Fruit fly (Drosophila melanogaster) whole organism, embryonic: ENCODE measurements around the gene FucTC.
A peak's percentile ranks its signal among the peaks of the same experiment; 100 is the strongest.

ENCODE experiments used
- Abd-B ChIP-seq: fragments of 200-800 bp; sonication (Bioruptor generic); optimal IDR thresholded peaks from 2 replicates; lab custom pipeline; 2018; ENCODE audit warnings: missing biosample characterization, mild to moderate bottlenecking, missing genetic modification characterization, moderate library complexity
- BtbVII ChIP-seq: fragments of 200-800 bp; sonication (Bioruptor generic); optimal IDR thresholded peaks from 3 replicates; lab custom pipeline; 2017; ENCODE audit warnings: missing biosample characterization, mild to moderate bottlenecking, missing genetic modification characterization
- CG10979 ChIP-seq: fragments of 200-800 bp; sonication (Bioruptor generic); optimal IDR thresholded peaks from 2 replicates; lab custom pipeline; 2018; ENCODE audit warnings: missing biosample characterization, mild to moderate bottlenecking, missing genetic modification characterization, moderate library complexity
- CG11456 ChIP-seq: fragments of 200-800 bp; sonication (Bioruptor generic); IDR thresholded peaks from 3 replicates; pipeline ENCODE4 v1.3.6; 2022; ENCODE audit warnings: missing biosample characterization, missing genetic modification characterization
- CG11695 ChIP-seq: fragments of 200-800 bp; sonication (Bioruptor generic); IDR thresholded peaks from 3 replicates; pipeline ENCODE4 v1.3.6; 2022; ENCODE audit warnings: missing biosample characterization, missing genetic modification characterization
- CG12391 ChIP-seq: fragments of 200-800 bp; sonication (Bioruptor generic); optimal IDR thresholded peaks from 3 replicates; lab custom pipeline; 2018; ENCODE audit warnings: missing biosample characterization, mild to moderate bottlenecking, missing genetic modification characterization, moderate library complexity
- CG12659 ChIP-seq: fragments of 200-800 bp; sonication (Bioruptor generic); optimal IDR thresholded peaks from 3 replicates; lab custom pipeline; 2017; ENCODE audit warnings: mild to moderate bottlenecking, missing biosample characterization, missing genetic modification reagents, missing genetic modification characterization
- CG14441 ChIP-seq: fragments of 200-800 bp; sonication (Bioruptor generic); IDR thresholded peaks from 2 replicates; pipeline ENCODE4 v1.3.6; 2022; ENCODE audit warnings: missing biosample characterization, missing genetic modification characterization
- CG17186 ChIP-seq: fragments of 200-800 bp; sonication (Bioruptor generic); optimal IDR thresholded peaks from 3 replicates; lab custom pipeline; 2017; ENCODE audit warnings: missing biosample characterization, missing genetic modification reagents, missing genetic modification characterization
- CG17328 ChIP-seq: fragments of 200-800 bp; sonication (Bioruptor generic); IDR thresholded peaks from 2 replicates; pipeline ENCODE4 v1.3.6; 2022; ENCODE audit warnings: missing biosample characterization, missing genetic modification characterization
- CG17829 ChIP-seq: fragments of 200-800 bp; optimal IDR thresholded peaks from 2 replicates; lab custom pipeline; 2019; ENCODE audit warnings: missing biosample characterization, mild to moderate bottlenecking, missing genetic modification characterization, moderate library complexity
- CG18262 ChIP-seq: fragments of 200-800 bp; optimal IDR thresholded peaks from 3 replicates; lab custom pipeline; 2019; ENCODE audit warnings: missing biosample characterization, mild to moderate bottlenecking, missing genetic modification characterization, moderate library complexity
- CG32532 ChIP-seq: fragments of 200-800 bp; sonication (Bioruptor generic); IDR thresholded peaks from 2 replicates; pipeline ENCODE4 v1.3.6; 2022; ENCODE audit warnings: missing biosample characterization, missing genetic modification characterization
- CG4360 ChIP-seq: fragments of 200-800 bp; sonication (Bioruptor generic); IDR thresholded peaks from 2 replicates; pipeline ENCODE4 v1.3.6; 2022; ENCODE audit warnings: missing biosample characterization, missing genetic modification characterization
- CG4854 ChIP-seq: fragments of 200-800 bp; sonication (Bioruptor generic); optimal IDR thresholded peaks from 2 replicates; lab custom pipeline; 2016; ENCODE audit warnings: missing biosample characterization, missing genetic modification characterization, inconsistent platforms
- CG7357 ChIP-seq: fragments of 200-800 bp; sonication (Bioruptor generic); IDR thresholded peaks from 3 replicates; pipeline ENCODE4 v1.3.6; 2022; ENCODE audit warnings: missing biosample characterization, missing genetic modification characterization
- CG7372 ChIP-seq: fragments of 200-800 bp; sonication (Bioruptor generic); IDR thresholded peaks from 2 replicates; pipeline ENCODE4 v1.3.6; 2022; ENCODE audit warnings: missing biosample characterization, missing genetic modification characterization
- CG8944 ChIP-seq: fragments of 200-800 bp; sonication (Bioruptor generic); optimal IDR thresholded peaks from 3 replicates; lab custom pipeline; 2016; ENCODE audit warnings: missing biosample characterization, missing genetic modification characterization
- CG9437 ChIP-seq: fragments of 200-800 bp; sonication (Bioruptor generic); optimal IDR thresholded peaks from 2 replicates; lab custom pipeline; 2018; ENCODE audit warnings: missing biosample characterization, mild to moderate bottlenecking, missing genetic modification characterization
- CG9817 ChIP-seq: fragments of 200-800 bp; sonication (Bioruptor generic); optimal IDR thresholded peaks from 2 replicates; lab custom pipeline; 2018; ENCODE audit warnings: missing biosample characterization, mild to moderate bottlenecking, missing genetic modification characterization, moderate library complexity
- CG9876 ChIP-seq: fragments of 200-800 bp; sonication (Bioruptor generic); optimal IDR thresholded peaks from 2 replicates; lab custom pipeline; 2016; ENCODE audit warnings: missing biosample characterization, missing genetic modification characterization
- CG9932 ChIP-seq: fragments of 200-800 bp; sonication (Bioruptor generic); IDR thresholded peaks from 2 replicates; pipeline ENCODE4 v1.3.6; 2022; ENCODE audit warnings: missing biosample characterization, missing genetic modification characterization
- Chrac-16 ChIP-seq: fragments of 200-800 bp; sonication (Bioruptor generic); optimal IDR thresholded peaks from 3 replicates; lab custom pipeline; 2016; ENCODE audit warnings: missing biosample characterization, missing genetic modification characterization
- Dek ChIP-seq: fragments of 200-800 bp; sonication (Bioruptor generic); optimal IDR thresholded peaks from 3 replicates; lab custom pipeline; 2019; ENCODE audit warnings: missing biosample characterization, mild to moderate bottlenecking, missing genetic modification characterization, moderate library complexity
- Dip3 ChIP-seq: fragments of 200-800 bp; sonication (Bioruptor generic); optimal IDR thresholded peaks from 3 replicates; lab custom pipeline; 2016; ENCODE audit warnings: missing biosample characterization, missing genetic modification characterization
- Ets65A ChIP-seq: fragments of 200-800 bp; sonication (Bioruptor generic); peaks from one replicate; lab custom pipeline; 2016; ENCODE audit warnings: missing biosample characterization, missing genetic modification characterization
- Fer1 ChIP-seq: fragments of 200-800 bp; sonication (Bioruptor generic); optimal IDR thresholded peaks from 2 replicates; lab custom pipeline; 2017; ENCODE audit warnings: missing biosample characterization, mild to moderate bottlenecking, missing genetic modification characterization
- Fer3 ChIP-seq: fragments of 200-800 bp; sonication (Bioruptor generic); optimal IDR thresholded peaks from 2 replicates; lab custom pipeline; 2018; ENCODE audit warnings: missing biosample characterization, mild to moderate bottlenecking, missing genetic modification characterization, moderate library complexity
- Gug ChIP-seq: fragments of 200-800 bp; sonication (Bioruptor generic); IDR thresholded peaks from 4 replicates; pipeline ENCODE4 v1.3.6; 2022; ENCODE audit warnings: missing biosample characterization, missing genetic modification characterization
- Hsf ChIP-seq: fragments of 200-800 bp; sonication (Bioruptor generic); optimal IDR thresholded peaks from 3 replicates; lab custom pipeline; 2016; ENCODE audit warnings: missing biosample characterization, missing genetic modification characterization
- Vsx1 ChIP-seq: fragments of 200-800 bp; sonication (Bioruptor generic); optimal IDR thresholded peaks from 2 replicates; lab custom pipeline; 2017; ENCODE audit warnings: missing biosample characterization, mild to moderate bottlenecking, missing genetic modification characterization, missing genetic modification reagents
- YL-1 ChIP-seq: fragments of 200-800 bp; sonication (Bioruptor generic); optimal IDR thresholded peaks from 3 replicates; lab custom pipeline; 2017; ENCODE audit warnings: missing biosample characterization, mild to moderate bottlenecking, missing genetic modification characterization
- bigmax ChIP-seq: fragments of 200-800 bp; sonication (Bioruptor generic); optimal IDR thresholded peaks from 2 replicates; lab custom pipeline; 2018; ENCODE audit warnings: missing biosample characterization, mild to moderate bottlenecking, missing genetic modification characterization
- chm ChIP-seq: fragments of 200-800 bp; sonication (Bioruptor generic); IDR thresholded peaks from 2 replicates; pipeline ENCODE4 v1.3.6; 2022; ENCODE audit warnings: missing biosample characterization, missing genetic modification characterization
- dati ChIP-seq: fragments of 200-800 bp; sonication (Bioruptor generic); IDR thresholded peaks from 2 replicates; pipeline ENCODE4 v1.3.6; 2022; ENCODE audit warnings: missing biosample characterization, missing genetic modification characterization
- eyg ChIP-seq: fragments of 200-800 bp; sonication (Bioruptor generic); optimal IDR thresholded peaks from 3 replicates; lab custom pipeline; 2016; ENCODE audit warnings: missing biosample characterization, missing genetic modification characterization
- fd3F ChIP-seq: fragments of 200-800 bp; sonication (Bioruptor generic); optimal IDR thresholded peaks from 2 replicates; lab custom pipeline; 2018; ENCODE audit warnings: missing biosample characterization, mild to moderate bottlenecking, missing genetic modification characterization, moderate library complexity
- gcm ChIP-seq: fragments of 200-800 bp; sonication (Bioruptor generic); optimal IDR thresholded peaks from 2 replicates; lab custom pipeline; 2019; ENCODE audit warnings: missing biosample characterization, mild to moderate bottlenecking, missing genetic modification characterization, moderate library complexity
- gsb ChIP-seq: fragments of 200-800 bp; sonication (Bioruptor generic); IDR thresholded peaks from 2 replicates; pipeline ENCODE4 v1.3.6; 2022; ENCODE audit warnings: missing biosample characterization, missing genetic modification characterization
- ham ChIP-seq: fragments of 200-800 bp; sonication (Bioruptor generic); IDR thresholded peaks from 2 replicates; pipeline ENCODE4 v1.3.6; 2022; ENCODE audit warnings: missing biosample characterization, missing genetic modification characterization
- inv ChIP-seq: fragments of 200-800 bp; sonication (Bioruptor generic); IDR thresholded peaks from 2 replicates; pipeline ENCODE4 v1.3.6; 2022; ENCODE audit warnings: missing biosample characterization, missing genetic modification characterization; ENCODE audit not compliant: partially characterized antibody
- jigr1 ChIP-seq: fragments of 200-800 bp; sonication (Bioruptor generic); IDR thresholded peaks from 3 replicates; pipeline ENCODE4 v1.3.6; 2022; ENCODE audit warnings: missing biosample characterization, missing genetic modification characterization
- kay ChIP-seq: fragments of 200-800 bp; sonication (Bioruptor generic); optimal IDR thresholded peaks from 2 replicates; lab custom pipeline; 2016; ENCODE audit warnings: missing biosample characterization, missing genetic modification characterization
- klu ChIP-seq: fragments of 200-800 bp; sonication (Bioruptor generic); IDR thresholded peaks from 2 replicates; pipeline ENCODE4 v1.3.6; 2022; ENCODE audit warnings: missing biosample characterization, missing genetic modification characterization
- pb ChIP-seq: fragments of 200-800 bp; sonication (Bioruptor generic); optimal IDR thresholded peaks from 3 replicates; lab custom pipeline; 2016; ENCODE audit warnings: missing biosample characterization, missing genetic modification characterization
- pita ChIP-seq: fragments of 200-800 bp; sonication (Bioruptor generic); optimal IDR thresholded peaks from 2 replicates; lab custom pipeline; 2017; ENCODE audit warnings: missing biosample characterization, mild to moderate bottlenecking, missing genetic modification characterization
- pnt ChIP-seq: fragments of 200-800 bp; sonication (Bioruptor generic); optimal IDR thresholded peaks from 3 replicates; lab custom pipeline; 2016; ENCODE audit warnings: missing biosample characterization, missing genetic modification characterization
- pros ChIP-seq: fragments of 200-800 bp; sonication (Bioruptor generic); optimal IDR thresholded peaks from 3 replicates; lab custom pipeline; 2019; ENCODE audit warnings: missing biosample characterization, mild to moderate bottlenecking, missing genetic modification characterization, moderate library complexity
- ranshi ChIP-seq: fragments of 200-800 bp; sonication (Bioruptor generic); IDR thresholded peaks from 2 replicates; pipeline ENCODE4 v1.3.6; 2022; ENCODE audit warnings: missing biosample characterization, missing genetic modification characterization
- ro ChIP-seq: fragments of 200-800 bp; sonication (Bioruptor generic); IDR thresholded peaks from 2 replicates; pipeline ENCODE4 v1.3.6; 2022; ENCODE audit warnings: missing biosample characterization, missing genetic modification characterization
- slbo ChIP-seq: fragments of 200-800 bp; sonication (Bioruptor generic); IDR thresholded peaks from 2 replicates; pipeline ENCODE4 v1.3.6; 2022; ENCODE audit warnings: missing biosample characterization, missing genetic modification characterization
- so ChIP-seq: fragments of 200-800 bp; sonication (Bioruptor generic); IDR thresholded peaks from 3 replicates; pipeline ENCODE4 v1.3.6; 2022; ENCODE audit warnings: missing biosample characterization, missing genetic modification characterization
- sr ChIP-seq: fragments of 200-800 bp; sonication (Bioruptor generic); IDR thresholded peaks from 3 replicates; pipeline ENCODE4 v1.3.6; 2022; ENCODE audit warnings: missing biosample characterization, missing genetic modification characterization

The FucTC gene

dm6 chrX:23010651-23011050, 452 bp downstream of the FucTC start (continued):
- no peak for TF ChIP-seq kay
- no peak for TF ChIP-seq ro (GFP tag; lab: Robert Waterston, UW)
- no peak for TF ChIP-seq BtbVII
- no peak for TF ChIP-seq YL-1 (GFP tag; lab: Kevin White, UChicago)
- TF ChIP-seq slbo, result peak; percentile 55
- no peak for TF ChIP-seq dati
- TF ChIP-seq inv, result no peak
- TF ChIP-seq CG14441 (GFP tag; lab: Robert Waterston, UW), result peak; percentile 62
- peak; percentile 19; the same call in 1 of the 3 replicates for TF ChIP-seq CG11695 (GFP tag; lab: Robert Waterston, UW)
- TF ChIP-seq Ets65A, result peak; percentile 63
- TF ChIP-seq pita (GFP tag; lab: Kevin White, UChicago), result no peak
- TF ChIP-seq Fer1, result peak; percentile 56
- no peak for TF ChIP-seq ham (GFP tag; lab: Robert Waterston, UW)
- TF ChIP-seq ranshi (GFP tag; lab: Robert Waterston, UW), result no peak
- no peak for TF ChIP-seq gsb (GFP tag; lab: Robert Waterston, UW)
- no peak for TF ChIP-seq CG9437 (GFP tag; lab: Kevin White, UChicago)
- peak; percentile 17 for TF ChIP-seq CG9817
- no peak for TF ChIP-seq CG4360 (GFP tag; lab: Robert Waterston, UW)
- peak; percentile 11 for TF ChIP-seq CG12391
- no peak for TF ChIP-seq CG17328 (GFP tag; lab: Robert Waterston, UW)
- peak; percentile 44 for TF ChIP-seq Fer3 (tag; lab: Kevin White, UChicago)
- TF ChIP-seq pnt (GFP tag; lab: Kevin White, UChicago), result no peak
- peak; percentile 30 for TF ChIP-seq CG12659 (GFP tag; lab: Kevin White, UChicago)
- TF ChIP-seq sr (GFP tag; lab: Robert Waterston, UW), result no peak
- 0 out of 3 replicates have a peak, but pooled peaks have one; percentile 50 for TF ChIP-seq CG11456
- TF ChIP-seq gcm (GFP tag; lab: Kevin White, UChicago), result no peak
- no peak for TF ChIP-seq CG8944 (GFP tag; lab: Kevin White, UChicago)
- peak; percentile 35 for TF ChIP-seq Dip3 (GFP tag; lab: Kevin White, UChicago)
- no peak for TF ChIP-seq CG18262
- no peak for TF ChIP-seq klu (GFP tag; lab: Robert Waterston, UW)
- no peak for TF ChIP-seq Abd-B (GFP tag; lab: Kevin White, UChicago)
- TF ChIP-seq CG17186 (GFP tag; lab: Kevin White, UChicago), result no peak
- no peak for TF ChIP-seq so
- peak; percentile 5 for TF ChIP-seq Chrac-16
- no peak for TF ChIP-seq pros
- no peak for TF ChIP-seq CG17829 (tag; lab: Kevin White, UChicago)
- TF ChIP-seq jigr1 (GFP tag; lab: Robert Waterston, UW), result no peak
- TF ChIP-seq CG7372 (GFP tag; lab: Robert Waterston, UW), result no peak
- no peak for TF ChIP-seq CG9876
- TF ChIP-seq Gug (GFP tag; lab: Robert Waterston, UW), result no peak
- TF ChIP-seq chm (GFP tag; lab: Robert Waterston, UW), result no peak
- no peak for TF ChIP-seq Vsx1
- no peak for TF ChIP-seq Dek (tag; lab: Kevin White, UChicago)
- TF ChIP-seq CG32532 (GFP tag; lab: Robert Waterston, UW), result peak; percentile 66
- no peak for TF ChIP-seq bigmax (GFP tag; lab: Kevin White, UChicago)
- TF ChIP-seq pb (GFP tag; lab: Kevin White, UChicago), result no peak
- TF ChIP-seq CG9932 (GFP tag; lab: Robert Waterston, UW), result peak; percentile 49
- peak; percentile 1 for TF ChIP-seq eyg
- no peak for TF ChIP-seq fd3F
- no peak for TF ChIP-seq CG4854
- peak; percentile 41; the same call in 1 of the 3 replicates for TF ChIP-seq CG7357
- no peak for TF ChIP-seq Hsf (GFP tag; lab: Kevin White, UChicago)
- no peak for TF ChIP-seq CG10979
